Fruit fly (Drosophila melanogaster) whole organism, embryonic: ENCODE results near the gene mfas.

Source experiments
- Adf1 ChIP-seq: fragments of 200-800 bp; sonication (Bioruptor generic); IDR thresholded peaks from 2 replicates; pipeline ENCODE4 v1.3.6; 2022; ENCODE audit warnings: missing biosample characterization, missing genetic modification characterization
- Atf-2 ChIP-seq: fragments of 200-800 bp; sonication (Bioruptor generic); optimal IDR thresholded peaks from 2 replicates; lab custom pipeline; 2016; ENCODE audit warnings: missing biosample characterization, missing genetic modification characterization
- B-H2 ChIP-seq: fragments of 200-800 bp; sonication (Bioruptor generic); optimal IDR thresholded peaks from 2 replicates; lab custom pipeline; 2018; ENCODE audit warnings: missing biosample characterization, mild to moderate bottlenecking, missing genetic modification characterization
- CG10274 ChIP-seq: fragments of 200-800 bp; sonication (Bioruptor generic); optimal IDR thresholded peaks from 3 replicates; lab custom pipeline; 2017; ENCODE audit warnings: missing biosample characterization, mild to moderate bottlenecking, missing genetic modification characterization
- CG11695 ChIP-seq: fragments of 200-800 bp; sonication (Bioruptor generic); IDR thresholded peaks from 3 replicates; pipeline ENCODE4 v1.3.6; 2022; ENCODE audit warnings: missing biosample characterization, missing genetic modification characterization
- CG1233 ChIP-seq: fragments of 200-800 bp; sonication (Bioruptor generic); optimal IDR thresholded peaks from 4 replicates; lab custom pipeline; 2018; ENCODE audit warnings: missing biosample characterization, mild to moderate bottlenecking, missing genetic modification characterization
- CG17568 ChIP-seq: fragments of 200-800 bp; sonication (Bioruptor generic); optimal IDR thresholded peaks from 2 replicates; lab custom pipeline; 2018; ENCODE audit warnings: missing biosample characterization, mild to moderate bottlenecking, missing genetic modification characterization, moderate library complexity
- CG18599 ChIP-seq: fragments of 200-800 bp; sonication (Bioruptor generic); optimal IDR thresholded peaks from 3 replicates; lab custom pipeline; 2017; ENCODE audit warnings: missing biosample characterization, missing genetic modification characterization, mild to moderate bottlenecking, moderate library complexity, missing genetic modification reagents
- CG31365 ChIP-seq: fragments of 200-800 bp; sonication (Bioruptor generic); optimal IDR thresholded peaks from 2 replicates; lab custom pipeline; 2018; ENCODE audit warnings: missing biosample characterization, mild to moderate bottlenecking, missing genetic modification characterization
- CG32532 ChIP-seq: fragments of 200-800 bp; sonication (Bioruptor generic); IDR thresholded peaks from 2 replicates; pipeline ENCODE4 v1.3.6; 2022; ENCODE audit warnings: missing biosample characterization, missing genetic modification characterization
- CG3847 ChIP-seq: fragments of 200-800 bp; sonication (Bioruptor generic); IDR thresholded peaks from 2 replicates; pipeline ENCODE4 v1.3.6; 2022; ENCODE audit warnings: missing biosample characterization, missing genetic modification characterization
- CG4360 ChIP-seq: fragments of 200-800 bp; sonication (Bioruptor generic); IDR thresholded peaks from 2 replicates; pipeline ENCODE4 v1.3.6; 2022; ENCODE audit warnings: missing biosample characterization, missing genetic modification characterization
- CG5180 ChIP-seq: fragments of 200-800 bp; sonication (Bioruptor generic); optimal IDR thresholded peaks from 3 replicates; lab custom pipeline; 2017; ENCODE audit warnings: missing biosample characterization, missing genetic modification characterization, mild to moderate bottlenecking, moderate library complexity, missing genetic modification reagents
- CG6272 ChIP-seq: fragments of 200-800 bp; sonication (Bioruptor generic); IDR thresholded peaks from 2 replicates; pipeline ENCODE4 v1.3.6; 2022; ENCODE audit warnings: missing biosample characterization, missing genetic modification characterization
- CG6654 ChIP-seq: fragments of 200-800 bp; sonication (Bioruptor generic); optimal IDR thresholded peaks from 2 replicates; lab custom pipeline; 2017; ENCODE audit warnings: missing biosample characterization, mild to moderate bottlenecking, missing genetic modification characterization
- CG6765 ChIP-seq: fragments of 200-800 bp; sonication (Bioruptor generic); optimal IDR thresholded peaks from 3 replicates; lab custom pipeline; 2017; ENCODE audit warnings: missing biosample characterization, mild to moderate bottlenecking, missing genetic modification characterization
- CG7745 ChIP-seq: fragments of 200-800 bp; sonication (Bioruptor generic); optimal IDR thresholded peaks from 2 replicates; lab custom pipeline; 2018; ENCODE audit warnings: missing biosample characterization, mild to moderate bottlenecking, missing genetic modification characterization, moderate library complexity
- CG8089 ChIP-seq: fragments of 200-800 bp; sonication (Bioruptor generic); optimal IDR thresholded peaks from 3 replicates; lab custom pipeline; 2016; ENCODE audit warnings: missing biosample characterization, missing genetic modification characterization
- CG8290 ChIP-seq, 3 experiments: fragments of 200-800 bp; sonication (Bioruptor generic); optimal IDR thresholded peaks; 2 replicates each; lab custom pipeline; 2016 to 2019; ENCODE audit warnings: missing biosample characterization in 3 of 3, missing genetic modification characterization in 3 of 3, mild to moderate bottlenecking in 2 of 3, moderate library complexity in 1 of 3
- CG8765 ChIP-seq: fragments of 200-800 bp; sonication (Bioruptor generic); IDR thresholded peaks from 2 replicates; pipeline ENCODE4 v1.3.6; 2022; ENCODE audit warnings: missing biosample characterization, missing genetic modification characterization
- CG9797 ChIP-seq: fragments of 200-800 bp; sonication (Bioruptor generic); optimal IDR thresholded peaks from 3 replicates; lab custom pipeline; 2018; ENCODE audit warnings: missing biosample characterization, mild to moderate bottlenecking, missing genetic modification characterization
- Chrac-16 ChIP-seq: fragments of 200-800 bp; sonication (Bioruptor generic); optimal IDR thresholded peaks from 3 replicates; lab custom pipeline; 2016; ENCODE audit warnings: missing biosample characterization, missing genetic modification characterization
- Dip3 ChIP-seq: fragments of 200-800 bp; sonication (Bioruptor generic); optimal IDR thresholded peaks from 3 replicates; lab custom pipeline; 2016; ENCODE audit warnings: missing biosample characterization, missing genetic modification characterization
- ERR ChIP-seq: fragments of 200-800 bp; sonication (Bioruptor generic); optimal IDR thresholded peaks from 2 replicates; lab custom pipeline; 2016; ENCODE audit warnings: missing biosample characterization, missing genetic modification characterization
- H15 ChIP-seq: fragments of 200-800 bp; sonication (Bioruptor generic); IDR thresholded peaks from 3 replicates; pipeline ENCODE4 v1.3.6; 2022; ENCODE audit warnings: missing biosample characterization, missing genetic modification characterization
- Hand ChIP-seq: fragments of 200-800 bp; sonication (Bioruptor generic); optimal IDR thresholded peaks from 2 replicates; lab custom pipeline; 2017; ENCODE audit warnings: mild to moderate bottlenecking, missing biosample characterization, missing genetic modification reagents, missing genetic modification characterization
- Hmx ChIP-seq: fragments of 200-800 bp; sonication (Bioruptor generic); optimal IDR thresholded peaks from 2 replicates; lab custom pipeline; 2016; ENCODE audit warnings: missing biosample characterization, missing genetic modification characterization
- Med ChIP-seq: fragments of 200-800 bp; sonication (Bioruptor generic); peaks from one replicate; lab custom pipeline; 2016; ENCODE audit warnings: missing biosample characterization, missing genetic modification characterization, mild to moderate bottlenecking, inconsistent platforms, moderate library complexity
- NC2β ChIP-seq: fragments of 200-800 bp; sonication (Bioruptor generic); optimal IDR thresholded peaks from 2 replicates; lab custom pipeline; 2016; ENCODE audit warnings: missing biosample characterization, missing genetic modification characterization
- NK7.1 ChIP-seq: fragments of 200-800 bp; sonication (Bioruptor generic); optimal IDR thresholded peaks from 3 replicates; lab custom pipeline; 2016; ENCODE audit warnings: missing biosample characterization, missing genetic modification characterization
- Nf-YB ChIP-seq: fragments of 200-800 bp; sonication (Bioruptor generic); optimal IDR thresholded peaks from 3 replicates; lab custom pipeline; 2019; ENCODE audit warnings: missing biosample characterization, mild to moderate bottlenecking, missing genetic modification characterization, moderate library complexity
- PHDP ChIP-seq: fragments of 200-800 bp; sonication (Bioruptor generic); optimal IDR thresholded peaks from 3 replicates; lab custom pipeline; 2018; ENCODE audit warnings: missing biosample characterization, mild to moderate bottlenecking, missing genetic modification characterization, moderate library complexity
- Ravus ChIP-seq: fragments of 200-800 bp; sonication (Bioruptor generic); IDR thresholded peaks from 2 replicates; pipeline ENCODE4 v1.3.6; 2022; ENCODE audit warnings: missing biosample characterization, missing genetic modification characterization
- Sox100B ChIP-seq: fragments of 200-800 bp; sonication (Bioruptor generic); optimal IDR thresholded peaks from 3 replicates; lab custom pipeline; 2018; ENCODE audit warnings: missing biosample characterization, mild to moderate bottlenecking, missing genetic modification characterization
- Sox102F ChIP-seq: fragments of 200-800 bp; sonication (Bioruptor generic); optimal IDR thresholded peaks from 2 replicates; lab custom pipeline; 2018; ENCODE audit warnings: missing biosample characterization, mild to moderate bottlenecking, missing genetic modification characterization, moderate library complexity
- Spps ChIP-seq: fragments of 200-800 bp; sonication (Bioruptor generic); optimal IDR thresholded peaks from 2 replicates; lab custom pipeline; 2018; ENCODE audit warnings: missing biosample characterization, mild to moderate bottlenecking, missing genetic modification characterization
- amos ChIP-seq: fragments of 200-800 bp; sonication (Bioruptor generic); IDR thresholded peaks from 2 replicates; pipeline ENCODE4 v1.3.6; 2022; ENCODE audit warnings: missing biosample characterization, missing genetic modification characterization; ENCODE audit not compliant: partially characterized antibody
- ash1 ChIP-seq: fragments of 200-800 bp; sonication (Bioruptor generic); optimal IDR thresholded peaks from 2 replicates; lab custom pipeline; 2018; ENCODE audit warnings: missing biosample characterization, mild to moderate bottlenecking, missing genetic modification characterization
- esg ChIP-seq: fragments of 200-800 bp; sonication (Bioruptor generic); conservative IDR thresholded peaks from 2 replicates; pipeline ENCODE4 v1.3.6; 2022; ENCODE audit warnings: missing biosample characterization, missing genetic modification characterization
- exex ChIP-seq: fragments of 200-800 bp; sonication (Bioruptor generic); optimal IDR thresholded peaks from 4 replicates; lab custom pipeline; 2018; ENCODE audit warnings: missing biosample characterization, mild to moderate bottlenecking, missing genetic modification characterization, moderate library complexity
- gce ChIP-seq: fragments of 200-800 bp; sonication (Bioruptor generic); IDR thresholded peaks from 3 replicates; pipeline ENCODE4 v1.3.6; 2022; ENCODE audit warnings: missing biosample characterization, missing genetic modification characterization
- gem ChIP-seq: fragments of 200-800 bp; sonication (Bioruptor generic); optimal IDR thresholded peaks from 2 replicates; lab custom pipeline; 2019; ENCODE audit warnings: missing biosample characterization, mild to moderate bottlenecking, missing genetic modification characterization, moderate library complexity
- hb ChIP-seq: fragments of 200-800 bp; sonication (Bioruptor generic); IDR thresholded peaks from 3 replicates; pipeline ENCODE4 v1.3.6; 2022; ENCODE audit warnings: missing biosample characterization, missing genetic modification characterization; ENCODE audit not compliant: partially characterized antibody
- knrl ChIP-seq: fragments of 200-800 bp; sonication (Bioruptor generic); IDR thresholded peaks from 3 replicates; pipeline ENCODE4 v1.3.6; 2022; ENCODE audit warnings: missing biosample characterization, missing genetic modification characterization; ENCODE audit not compliant: partially characterized antibody
- odd ChIP-seq: fragments of 200-800 bp; sonication (Bioruptor generic); optimal IDR thresholded peaks from 2 replicates; lab custom pipeline; 2017; ENCODE audit warnings: missing biosample characterization, mild to moderate bottlenecking, missing genetic modification characterization
- repo ChIP-seq: fragments of 200-800 bp; sonication (Bioruptor generic); optimal IDR thresholded peaks from 2 replicates; lab custom pipeline; 2016; ENCODE audit warnings: missing biosample characterization, missing genetic modification characterization
- ro ChIP-seq: fragments of 200-800 bp; sonication (Bioruptor generic); IDR thresholded peaks from 2 replicates; pipeline ENCODE4 v1.3.6; 2022; ENCODE audit warnings: missing biosample characterization, missing genetic modification characterization
- salm ChIP-seq: fragments of 200-800 bp; sonication (Bioruptor generic); optimal IDR thresholded peaks from 2 replicates; lab custom pipeline; 2018; ENCODE audit warnings: missing biosample characterization, mild to moderate bottlenecking, missing genetic modification characterization
- scrt ChIP-seq: fragments of 200-800 bp; sonication (Bioruptor generic); optimal IDR thresholded peaks from 2 replicates; lab custom pipeline; 2018; ENCODE audit warnings: missing biosample characterization, mild to moderate bottlenecking, missing genetic modification characterization, moderate library complexity
- so ChIP-seq: fragments of 200-800 bp; sonication (Bioruptor generic); IDR thresholded peaks from 3 replicates; pipeline ENCODE4 v1.3.6; 2022; ENCODE audit warnings: missing biosample characterization, missing genetic modification characterization
- ttk ChIP-seq: fragments of 200-800 bp; sonication (Bioruptor generic); IDR thresholded peaks from 2 replicates; pipeline ENCODE4 v2.1.2; 2022; ENCODE audit warnings: missing biosample characterization, missing genetic modification characterization

mfas gene

DNA sequence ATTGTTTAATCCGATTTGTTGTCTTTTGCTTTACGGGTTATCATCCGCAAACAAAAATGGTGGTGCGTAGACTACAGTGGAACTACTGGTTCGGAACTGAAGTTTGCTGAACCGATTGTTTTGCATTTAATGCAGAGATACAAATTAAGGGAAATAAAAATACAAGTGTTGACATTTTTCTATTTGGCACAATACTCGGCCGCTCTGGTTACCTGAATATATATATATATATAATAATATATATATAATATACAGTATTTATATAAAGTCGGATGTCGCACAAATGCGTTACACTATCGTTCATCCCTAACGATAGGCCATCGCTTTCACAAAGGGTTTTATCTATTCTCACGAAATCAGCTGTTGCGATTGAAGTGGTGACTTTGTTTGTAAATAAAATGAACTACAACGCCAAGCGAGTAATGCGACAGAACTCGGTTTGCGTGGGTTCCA, 23.7 kb upstream of the mfas start, which contains the start of the genes DCAF12 and Spt3 (continued):
- no peak for TF ChIP-seq CG17568
- peak; percentile 81 for TF ChIP-seq gem (tag; lab: Kevin White, UChicago)
- peak; percentile 27 for TF ChIP-seq CG8290 (GFP tag; optimal IDR thresholded peaks at IDR 0.05; lab: Kevin White, UChicago)
- no peak for TF ChIP-seq CG8290 (tag; optimal IDR thresholded peaks at IDR 0.05; lab: Kevin White, UChicago)
- no peak for TF ChIP-seq so
- TF ChIP-seq Hmx (GFP tag; lab: Kevin White, UChicago), result no peak
- peak; percentile 44 for TF ChIP-seq scrt (GFP tag; lab: Kevin White, UChicago)
- TF ChIP-seq salm (tag; lab: Kevin White, UChicago), result peak; percentile 10
- peak; percentile 72 for TF ChIP-seq CG6272 (GFP tag; lab: Robert Waterston, UW)
- no peak for TF ChIP-seq CG6654 (GFP tag; lab: Kevin White, UChicago)
- TF ChIP-seq Ravus (GFP tag; lab: Robert Waterston, UW), result no peak
- TF ChIP-seq ash1, result no peak
- peak; percentile 62 for TF ChIP-seq CG18599
- TF ChIP-seq Adf1 (GFP tag; lab: Robert Waterston, UW), result no peak
- TF ChIP-seq CG11695 (GFP tag; lab: Robert Waterston, UW), result no peak
- TF ChIP-seq PHDP (tag; lab: Kevin White, UChicago), result no peak
- peak; percentile 99 for TF ChIP-seq knrl (GFP tag; lab: Robert Waterston, UW)
- TF ChIP-seq CG8765 (GFP tag; lab: Robert Waterston, UW), result 0 out of 2 replicates have a peak, but pooled peaks have one; percentile 12
- no peak for TF ChIP-seq CG31365 (tag; lab: Kevin White, UChicago)
- TF ChIP-seq gce, result no peak
- TF ChIP-seq hb (GFP tag; lab: Robert Waterston, UW), result peak; percentile 94
- no peak for TF ChIP-seq repo (GFP tag; lab: Kevin White, UChicago)
- TF ChIP-seq ERR (GFP tag; lab: Kevin White, UChicago), result peak; percentile 66
- no peak for TF ChIP-seq exex (tag; lab: Kevin White, UChicago)
- TF ChIP-seq amos (GFP tag; lab: Robert Waterston, UW), result peak; percentile 88
- no peak for TF ChIP-seq CG7745 (tag; lab: Kevin White, UChicago)
- no peak for TF ChIP-seq ro (GFP tag; lab: Robert Waterston, UW)
- TF ChIP-seq CG5180 (GFP tag; lab: Kevin White, UChicago), result no peak
- no peak for TF ChIP-seq Dip3 (GFP tag; lab: Kevin White, UChicago)
- no peak for TF ChIP-seq esg (GFP tag; lab: Robert Waterston, UW)
- no peak for TF ChIP-seq odd (GFP tag; lab: Kevin White, UChicago)
- no peak for TF ChIP-seq Sox100B
- no peak for TF ChIP-seq Atf-2 (GFP tag; lab: Kevin White, UChicago)
- TF ChIP-seq CG6765, result no peak
- TF ChIP-seq Nf-YB (GFP tag; lab: Kevin White, UChicago), result peak; percentile 11
- peak; percentile 63 for TF ChIP-seq CG3847 (GFP tag; lab: Robert Waterston, UW)
- peak; percentile 12 for TF ChIP-seq CG9797 (GFP tag; lab: Kevin White, UChicago)
- TF ChIP-seq CG32532 (GFP tag; lab: Robert Waterston, UW), result peak; percentile 63
- peak; percentile 35 for TF ChIP-seq Chrac-16
- TF ChIP-seq Hand (GFP tag; lab: Kevin White, UChicago), result no peak
- TF ChIP-seq H15 (GFP tag; lab: Robert Waterston, UW), result no peak
- TF ChIP-seq CG10274 (GFP tag; lab: Kevin White, UChicago), result no peak
- TF ChIP-seq Spps (tag; lab: Kevin White, UChicago), result peak; percentile 28
- TF ChIP-seq CG1233 (GFP tag; lab: Kevin White, UChicago), result peak; percentile 48
- TF ChIP-seq NC2β, result no peak
- no peak for TF ChIP-seq CG8089 (GFP tag; lab: Kevin White, UChicago)
- no peak for TF ChIP-seq Sox102F
- TF ChIP-seq CG4360 (GFP tag; lab: Robert Waterston, UW), result no peak
- TF ChIP-seq ttk, result no peak
- TF ChIP-seq NK7.1 (GFP tag; lab: Kevin White, UChicago), result peak; percentile 30
- TF ChIP-seq B-H2 (GFP tag; lab: Kevin White, UChicago), result peak; percentile 48
- peak; percentile 76 for TF ChIP-seq Med (GFP tag; lab: Kevin White, UChicago)
